Comparison of ENCODE assay signal across 2 fruit fly cellular contexts in genomic region chr3L:895314-895980, dm6.
TF ChIP-seq lines count a peak whose summit lies in the region.

TSS of gene CG34056 (plus strand) at chr3L:895951.

TF ChIP-seq in whole organism, embryonic, 481 proteins besides CTCF, POLR2A, EP300 and RAD21 (continued from another document and continues in another):
- TF ChIP-seq CG8359 (GFP tag; optimal IDR thresholded peaks at IDR 0.05; lab: Kevin White, UChicago; ENCODE audit: borderline replicate concordance): peak; percentile 82
- peak; percentile 97 for TF ChIP-seq zfh1 (GFP tag; IDR thresholded peaks at IDR 0.05; lab: Robert Waterston, UW)
- peak; percentile 49 for TF ChIP-seq CG4617 (GFP tag; optimal IDR thresholded peaks at IDR 0.05; lab: Kevin White, UChicago; ENCODE audit: borderline replicate concordance)
- TF ChIP-seq CG2120 (GFP tag; optimal IDR thresholded peaks at IDR 0.05; lab: Kevin White, UChicago): peak; percentile 82
- peak; percentile 82 for TF ChIP-seq CG6654 (GFP tag; optimal IDR thresholded peaks at IDR 0.05; lab: Kevin White, UChicago)
- TF ChIP-seq ind (GFP tag; optimal IDR thresholded peaks at IDR 0.05; lab: Kevin White, UChicago): peak; percentile 94
- peak; percentile 94 for TF ChIP-seq gce (GFP tag; IDR thresholded peaks at IDR 0.05; lab: Robert Waterston, UW)
- peak; percentile 87 for TF ChIP-seq CG4404 (GFP tag; IDR thresholded peaks at IDR 0.05; lab: Robert Waterston, UW)
- peak; percentile 83 for TF ChIP-seq croc (GFP tag; conservative IDR thresholded peaks at IDR 0.05; lab: Robert Waterston, UW)
- TF ChIP-seq eyg (GFP tag; optimal IDR thresholded peaks at IDR 0.05; lab: Kevin White, UChicago): peak; percentile 83
- TF ChIP-seq twi (tag; optimal IDR thresholded peaks at IDR 0.05; lab: Kevin White, UChicago): peak; percentile 47
- peak; percentile 88 for TF ChIP-seq nmo (GFP tag; optimal IDR thresholded peaks at IDR 0.05; lab: Kevin White, UChicago)
- TF ChIP-seq zf30C (GFP tag; optimal IDR thresholded peaks at IDR 0.05; lab: Kevin White, UChicago): peak; percentile 30
- peak; percentile 91 for TF ChIP-seq mam (GFP tag; optimal IDR thresholded peaks at IDR 0.05; lab: Kevin White, UChicago)
- TF ChIP-seq CG10979 (tag; optimal IDR thresholded peaks at IDR 0.05; lab: Kevin White, UChicago): peak; percentile 94
- TF ChIP-seq sc (optimal IDR thresholded peaks at IDR 0.05; lab: Kevin White, UChicago): no peak
- TF ChIP-seq sc (GFP tag; optimal IDR thresholded peaks at IDR 0.05; lab: Kevin White, UChicago): peak; percentile 72
- TF ChIP-seq dan (GFP tag; IDR thresholded peaks at IDR 0.05; lab: Robert Waterston, UW): peak; percentile 77
- peak; percentile 74 for TF ChIP-seq Bteb2 (GFP tag; optimal IDR thresholded peaks at IDR 0.05; lab: Kevin White, UChicago)
- peak; percentile 97 for TF ChIP-seq Ada2b (GFP tag; IDR thresholded peaks at IDR 0.05; lab: Robert Waterston, UW)
- TF ChIP-seq eve (GFP tag; optimal IDR thresholded peaks at IDR 0.05; lab: Kevin White, UChicago): no peak
- TF ChIP-seq B-H2 (GFP tag; optimal IDR thresholded peaks at IDR 0.05; lab: Kevin White, UChicago): peak; percentile 4
- peak; percentile 95 for TF ChIP-seq CG14014 (GFP tag; IDR thresholded peaks at IDR 0.05; lab: Robert Waterston, UW)
- TF ChIP-seq gro (GFP tag; optimal IDR thresholded peaks at IDR 0.05; lab: Kevin White, UChicago): peak; percentile 80
- 0 out of 4 replicates have a peak, but pooled peaks have one; percentile 44 for TF ChIP-seq Dll (GFP tag; IDR thresholded peaks at IDR 0.05; lab: Robert Waterston, UW; ENCODE audit: partially characterized antibody)
- peak; percentile 86 for TF ChIP-seq jigr1 (GFP tag; IDR thresholded peaks at IDR 0.05; lab: Robert Waterston, UW)
- peak; percentile 53 for TF ChIP-seq jing (GFP tag; optimal IDR thresholded peaks at IDR 0.05; lab: Kevin White, UChicago)
- peak; percentile 86 for TF ChIP-seq NK7.1 (GFP tag; optimal IDR thresholded peaks at IDR 0.05; lab: Kevin White, UChicago)
- TF ChIP-seq CG9876 (GFP tag; optimal IDR thresholded peaks at IDR 0.05; lab: Kevin White, UChicago): no peak
- peak; percentile 91 for TF ChIP-seq Atf6 (GFP tag; IDR thresholded peaks at IDR 0.05; lab: Robert Waterston, UW)
- peak; percentile 88 for TF ChIP-seq CG8290 (GFP tag; optimal IDR thresholded peaks at IDR 0.05; lab: Kevin White, UChicago)
- TF ChIP-seq CG8290 (tag; optimal IDR thresholded peaks at IDR 0.05; lab: Kevin White, UChicago): no peak
- TF ChIP-seq Dref (GFP tag; IDR thresholded peaks at IDR 0.05; lab: Robert Waterston, UW): no peak
- peak; percentile 95 for TF ChIP-seq row (GFP tag; IDR thresholded peaks at IDR 0.05; lab: Robert Waterston, UW)
- peak; percentile 82 for TF ChIP-seq az2 (GFP tag; optimal IDR thresholded peaks at IDR 0.05; lab: Kevin White, UChicago)
- peak; percentile 84 for TF ChIP-seq CG6765 (GFP tag; optimal IDR thresholded peaks at IDR 0.05; lab: Kevin White, UChicago)
- no peak for TF ChIP-seq hkb (optimal IDR thresholded peaks at IDR 0.05; lab: Kevin White, UChicago)
- TF ChIP-seq hkb (GFP tag; IDR thresholded peaks at IDR 0.05; lab: Robert Waterston, UW): peak; percentile 98
- peak; percentile 99 for TF ChIP-seq vvl (GFP tag; IDR thresholded peaks at IDR 0.05; lab: Robert Waterston, UW)
- TF ChIP-seq psq (GFP tag; optimal IDR thresholded peaks at IDR 0.05; lab: Kevin White, UChicago): peak; percentile 45
- TF ChIP-seq MESR4 (GFP tag; optimal IDR thresholded peaks at IDR 0.05; lab: Kevin White, UChicago): peak; percentile 5
- peak; percentile 19 for TF ChIP-seq CG33557 (GFP tag; optimal IDR thresholded peaks at IDR 0.05; lab: Kevin White, UChicago)
- TF ChIP-seq lab (GFP tag; optimal IDR thresholded peaks at IDR 0.05; lab: Kevin White, UChicago): peak; percentile 96
- TF ChIP-seq Gsc (GFP tag; IDR thresholded peaks at IDR 0.05; lab: Robert Waterston, UW): peak; percentile 85; the same call in 1 of the 2 replicates
- peak; percentile 74 for TF ChIP-seq Dad (GFP tag; optimal IDR thresholded peaks at IDR 0.05; lab: Kevin White, UChicago)
- TF ChIP-seq fru (optimal IDR thresholded peaks at IDR 0.05; lab: Kevin White, UChicago): no peak
- no peak for TF ChIP-seq pfk (GFP tag; optimal IDR thresholded peaks at IDR 0.05; lab: Kevin White, UChicago)
- TF ChIP-seq bcd (GFP tag; optimal IDR thresholded peaks at IDR 0.05; lab: Kevin White, UChicago): peak; percentile 91
- peak; percentile 93 for TF ChIP-seq tap (tag; optimal IDR thresholded peaks at IDR 0.05; lab: Kevin White, UChicago)
- peak; percentile 39 for TF ChIP-seq CG7786 (GFP tag; optimal IDR thresholded peaks at IDR 0.05; lab: Kevin White, UChicago)
- peak; percentile 70 for TF ChIP-seq CG11723 (GFP tag; optimal IDR thresholded peaks at IDR 0.05; lab: Kevin White, UChicago)
- peak; percentile 79 for TF ChIP-seq CG1792 (GFP tag; optimal IDR thresholded peaks at IDR 0.05; lab: Kevin White, UChicago)
- TF ChIP-seq dysf (GFP tag; IDR thresholded peaks at IDR 0.05; lab: Robert Waterston, UW): peak; percentile 97
- TF ChIP-seq caup (GFP tag; optimal IDR thresholded peaks at IDR 0.05; lab: Kevin White, UChicago; ENCODE audit: severe bottlenecking): peak; percentile 88
- TF ChIP-seq Adf1 (GFP tag; IDR thresholded peaks at IDR 0.05; lab: Robert Waterston, UW): peak; percentile 60
- peak; percentile 54 for TF ChIP-seq en (GFP tag; optimal IDR thresholded peaks at IDR 0.05; lab: Kevin White, UChicago)
- TF ChIP-seq run (tag; optimal IDR thresholded peaks at IDR 0.05; lab: Kevin White, UChicago): peak; percentile 91
- no peak for TF ChIP-seq CG7745 (tag; optimal IDR thresholded peaks at IDR 0.05; lab: Kevin White, UChicago)
- TF ChIP-seq gt (GFP tag; IDR thresholded peaks at IDR 0.05; lab: Robert Waterston, UW): peak; percentile 77
- peak; percentile 87 for TF ChIP-seq bowl (GFP tag; IDR thresholded peaks at IDR 0.05; lab: Robert Waterston, UW)
- TF ChIP-seq Mes4 (GFP tag; optimal IDR thresholded peaks at IDR 0.05; lab: Kevin White, UChicago): peak; percentile 44
- TF ChIP-seq CG11093 (GFP tag; IDR thresholded peaks at IDR 0.05; lab: Robert Waterston, UW): peak; percentile 83
- TF ChIP-seq CG6175 (GFP tag; IDR thresholded peaks at IDR 0.05; lab: Robert Waterston, UW): peak; percentile 89
- peak; percentile 46 for TF ChIP-seq CG10431 (GFP tag; optimal IDR thresholded peaks at IDR 0.05; lab: Kevin White, UChicago)
- TF ChIP-seq Atf3 (GFP tag; optimal IDR thresholded peaks at IDR 0.05; lab: Kevin White, UChicago): peak; percentile 19
- TF ChIP-seq cwo (GFP tag; optimal IDR thresholded peaks at IDR 0.05; lab: Kevin White, UChicago): peak; percentile 87

TF ChIP-seq in whole organism, prepupa, 60 proteins besides CTCF, POLR2A, EP300 and RAD21 (continued from another document):
- TF ChIP-seq CG8119 (GFP tag; IDR thresholded peaks at IDR 0.05; lab: Robert Waterston, UW) (peak; percentile 99), net (GFP tag; optimal IDR thresholded peaks at IDR 0.05; lab: Kevin White, UChicago) (peak; percentile 96), CG11902 (GFP tag; optimal IDR thresholded peaks at IDR 0.05; lab: Kevin White, UChicago) (peak; percentile 94), CG11294 (GFP tag; IDR thresholded peaks at IDR 0.05; lab: Robert Waterston, UW) (peak; percentile 95), Sox15 (GFP tag; optimal IDR thresholded peaks at IDR 0.05; lab: Kevin White, UChicago) (peak; percentile 93), CG1621 (tag; optimal IDR thresholded peaks at IDR 0.05; lab: Kevin White, UChicago) (peak; percentile 90), Smox (GFP tag; optimal IDR thresholded peaks at IDR 0.05; lab: Kevin White, UChicago) (peak; percentile 95), dac (GFP tag; optimal IDR thresholded peaks at IDR 0.05; lab: Kevin White, UChicago) (peak; percentile 89), Sox102F (GFP tag; optimal IDR thresholded peaks at IDR 0.05; lab: Kevin White, UChicago) (peak; percentile 96)
TF ChIP-seq in whole organism, prepupa: peak in this region for 60.
